Fruit fly (Drosophila melanogaster): ENCODE measurements around the gene TwdlG.

TwdlG gene

dm6 chr3R:4284376-4284953 is 33.3 kb upstream of the TwdlG start:
- TF ChIP-seq Poxn (GFP tag; IDR thresholded peaks at IDR 0.05) = no peak
- TF ChIP-seq Ets65A (GFP tag) = peak; percentile 16
- TF ChIP-seq onecut (GFP tag; IDR thresholded peaks at IDR 0.05) = peak; percentile 10; the same call in 1 of the 2 replicates
- peak; percentile 26; the same call in 1 of the 2 replicates for TF ChIP-seq crol (GFP tag; IDR thresholded peaks at IDR 0.05)
- peak; percentile 54 for TF ChIP-seq Med (GFP tag)
- TF ChIP-seq vvl (GFP tag; IDR thresholded peaks at IDR 0.05) = 0 out of 2 replicates have a peak, but pooled peaks have one; percentile 26
- TF ChIP-seq Hey (tag; optimal IDR thresholded peaks at IDR 0.05) = peak; percentile 28
- 0 out of 3 replicates have a peak, but pooled peaks have one; percentile 24 for TF ChIP-seq ci (GFP tag; IDR thresholded peaks at IDR 0.05)
- TF ChIP-seq nerfin-1 (tag; optimal IDR thresholded peaks at IDR 0.05) = peak; percentile 51
- TF ChIP-seq unc-4 (GFP tag; IDR thresholded peaks at IDR 0.05; ENCODE audit: partially characterized antibody) = no peak
- peak; percentile 96 for TF ChIP-seq CG13775 (GFP tag; optimal IDR thresholded peaks at IDR 0.05)
- TF ChIP-seq pros (GFP tag; optimal IDR thresholded peaks at IDR 0.05) = peak; percentile 84
- TF ChIP-seq CG6791 (GFP tag; IDR thresholded peaks at IDR 0.05; ENCODE audit: partially characterized antibody) = no peak
- no peak for TF ChIP-seq sens (GFP tag)
- no peak for TF ChIP-seq Gug (GFP tag; IDR thresholded peaks at IDR 0.05)
- peak; percentile 20 for TF ChIP-seq abd-A (tag; optimal IDR thresholded peaks at IDR 0.05)
- peak; percentile 70; the same call in 2 of the 3 replicates for TF ChIP-seq CG2199 (GFP tag; IDR thresholded peaks at IDR 0.05)
- no peak for TF ChIP-seq lov (optimal IDR thresholded peaks at IDR 0.05)
- TF ChIP-seq lov (GFP tag; IDR thresholded peaks at IDR 0.05) = 0 out of 3 replicates have a peak, but pooled peaks have one; percentile 50

DNA sequence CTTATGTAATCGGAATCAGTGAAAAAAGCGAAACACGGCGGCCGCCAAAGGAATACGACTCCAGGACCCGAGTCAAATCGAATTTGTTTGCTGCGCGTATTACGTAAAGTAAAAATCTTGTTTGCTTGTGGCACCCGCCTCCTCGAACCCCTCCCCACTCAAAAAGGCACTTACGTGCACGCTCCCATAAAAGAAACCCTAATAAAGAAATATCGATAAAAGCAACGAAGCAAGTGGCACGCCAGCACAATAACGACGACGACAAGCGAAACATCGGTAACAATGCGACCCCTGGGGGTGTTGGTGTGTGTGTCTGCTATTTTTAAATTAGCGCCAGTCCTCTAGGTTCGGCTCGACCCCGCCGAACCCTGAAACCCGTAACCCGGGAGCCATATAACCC is 31.1 kb upstream of the TwdlG start:
- peak; percentile 27; the same call in 1 of the 2 replicates for TF ChIP-seq amos (GFP tag; IDR thresholded peaks at IDR 0.05; ENCODE audit: partially characterized antibody)
- TF ChIP-seq zen2 (GFP tag; IDR thresholded peaks at IDR 0.05; ENCODE audit: partially characterized antibody) = 0 out of 3 replicates have a peak, but pooled peaks have one; percentile 32
- peak; percentile 88 for TF ChIP-seq abd-A (tag; optimal IDR thresholded peaks at IDR 0.05)
- peak in 1 of 2 experiments; percentile 75 for TF ChIP-seq Pdp1 (GFP tag; optimal IDR thresholded peaks at IDR 0.05)
- peak; percentile 61 for TF ChIP-seq CG13894 (tag; optimal IDR thresholded peaks at IDR 0.05)
- peak; percentile 56 for TF ChIP-seq onecut (GFP tag; IDR thresholded peaks at IDR 0.05)
- TF ChIP-seq CG9727 (GFP tag; optimal IDR thresholded peaks at IDR 0.05) = no peak
- TF ChIP-seq unc-4 (GFP tag; IDR thresholded peaks at IDR 0.05; ENCODE audit: partially characterized antibody) = 0 out of 2 replicates have a peak, but pooled peaks have one; percentile 12
- no peak for TF ChIP-seq CG12391 (tag; optimal IDR thresholded peaks at IDR 0.05)
- TF ChIP-seq chinmo (GFP tag; IDR thresholded peaks at IDR 0.05; ENCODE audit: partially characterized antibody) = 0 out of 4 replicates have a peak, but pooled peaks have one; percentile 6
- TF ChIP-seq Dref (GFP tag; IDR thresholded peaks at IDR 0.05) = peak; percentile 30; the same call in 1 of the 2 replicates
- TF ChIP-seq yki (optimal IDR thresholded peaks at IDR 0.05) = no peak
- peak; percentile 42 for TF ChIP-seq Hey (tag; optimal IDR thresholded peaks at IDR 0.05)
- TF ChIP-seq BEAF-32 (GFP tag; optimal IDR thresholded peaks at IDR 0.05) = peak; percentile 10

DNA sequence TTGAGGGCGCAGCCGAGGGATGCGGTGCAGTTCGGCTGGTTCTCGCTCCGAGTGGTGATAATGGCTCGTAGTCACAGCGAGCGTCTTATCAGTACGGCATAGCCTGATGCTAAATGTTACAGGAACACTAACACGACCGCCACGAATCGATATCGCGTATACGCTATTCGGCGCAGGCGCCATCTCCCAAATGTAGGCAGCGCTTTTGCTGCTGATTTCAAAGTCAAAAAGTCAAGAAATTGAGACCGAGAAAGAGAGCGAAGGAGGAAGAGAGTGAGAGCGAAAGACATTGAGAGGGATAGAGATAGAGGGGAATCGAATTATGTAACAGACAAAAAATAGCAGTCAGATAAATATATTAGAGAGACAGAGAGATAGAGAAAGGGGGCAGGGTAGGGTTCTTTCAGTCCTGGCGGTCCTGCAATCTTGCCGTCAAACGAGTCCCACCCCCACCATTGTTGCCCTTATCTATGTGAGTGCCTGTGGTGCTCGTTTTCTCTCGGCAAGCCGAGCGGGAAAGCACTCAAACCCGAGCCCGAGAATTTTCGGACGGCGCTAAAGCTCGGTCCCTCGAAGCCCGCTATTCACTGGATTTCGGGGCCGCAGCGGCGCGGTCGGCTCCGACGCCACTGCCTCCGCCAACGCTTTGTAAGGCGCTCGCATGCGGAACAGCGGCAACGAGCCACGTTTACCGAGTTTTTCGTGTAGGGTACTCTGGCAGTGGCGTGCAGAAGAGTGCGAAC is 30.1 kb upstream of the TwdlG start:
- TF ChIP-seq CG18599 (GFP tag; optimal IDR thresholded peaks at IDR 0.05) (peak; percentile 32), zen2 (GFP tag; IDR thresholded peaks at IDR 0.05; ENCODE audit: partially characterized antibody) (0 out of 3 replicates have a peak, but pooled peaks have one; percentile 31), CG33213 (GFP tag; optimal IDR thresholded peaks at IDR 0.05) (no peak), Med (GFP tag) (peak; percentile 63), grn (GFP tag; optimal IDR thresholded peaks at IDR 0.05) (peak; percentile 16), E2f2 (GFP tag; IDR thresholded peaks at IDR 0.05) (0 out of 2 replicates have a peak, but pooled peaks have one; percentile 13), sens (GFP tag) (peak; percentile 68), CG11560 (tag; IDR thresholded peaks at IDR 0.05) (no peak), sqz (GFP tag; optimal IDR thresholded peaks at IDR 0.05) (peak; percentile 9), wek (GFP tag; optimal IDR thresholded peaks at IDR 0.05) (no peak), z (GFP tag; IDR thresholded peaks at IDR 0.05) (peak; percentile 86), CG9932 (GFP tag; IDR thresholded peaks at IDR 0.05) (0 out of 2 replicates have a peak, but pooled peaks have one; percentile 17), pros (GFP tag; optimal IDR thresholded peaks at IDR 0.05) (peak; percentile 34), CG12744 (GFP tag; optimal IDR thresholded peaks at IDR 0.05) (peak; percentile 18), tll (GFP tag; optimal IDR thresholded peaks at IDR 0.05) (peak in 1 of 2 experiments; percentile 79), Hr51 (GFP tag; optimal IDR thresholded peaks at IDR 0.05) (peak in 1 of 2 experiments; percentile 66), Adf1 (GFP tag; IDR thresholded peaks at IDR 0.05) (peak; percentile 78), pzg (GFP tag; optimal IDR thresholded peaks at IDR 0.05) (peak; percentile 7), CG7372 (GFP tag; IDR thresholded peaks at IDR 0.05) (0 out of 2 replicates have a peak, but pooled peaks have one; percentile 23), Pdp1 (GFP tag; optimal IDR thresholded peaks at IDR 0.05) (peak in 1 of 2 experiments; percentile 89)

All from whole organism, embryonic.